Worm (Caenorhabditis elegans): ENCODE data around the gene rbx-1.

rbx-1 gene

DNA sequence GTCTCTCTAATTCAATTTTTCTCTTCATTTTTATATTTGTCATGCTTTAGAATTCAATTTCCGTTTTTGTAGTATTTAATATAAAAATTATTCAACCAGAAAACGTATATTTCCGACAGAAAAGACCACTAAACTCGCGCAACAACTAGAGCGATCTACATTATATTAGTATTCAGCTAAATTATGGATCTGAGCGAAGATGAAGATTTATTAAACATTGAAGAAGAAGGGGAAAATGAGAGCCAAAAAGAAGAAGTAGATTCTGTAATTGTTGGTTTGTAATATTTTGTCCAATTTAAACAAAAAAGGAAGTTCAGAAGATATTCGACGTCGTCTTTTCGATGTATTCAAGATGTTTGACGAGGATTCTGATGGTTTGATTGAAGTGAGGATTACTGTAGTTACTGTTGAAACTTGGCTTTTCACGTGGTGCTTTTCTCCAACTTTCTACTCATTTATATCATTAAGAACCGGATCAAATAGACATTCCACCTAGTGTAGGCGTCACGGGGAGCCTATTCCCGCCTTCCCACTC lies 43.7 kb upstream of the rbx-1 start, which contains the start of gene cal-7:
cal-7 (plus strand) TSS at position 184 of the 535 bp plus-strand sequence.
- TF ChIP-seq ceh-16 (tag; optimal IDR thresholded peaks at IDR 0.05) (no peak), lsy-2 (tag; optimal IDR thresholded peaks at IDR 0.05) (peak in 1 of 2 experiments; percentile 30), nhr-129 (tag; optimal IDR thresholded peaks at IDR 0.05) (no peak), sma-3 (GFP tag; optimal IDR thresholded peaks at IDR 0.05) (peak; percentile 24)

DNA sequence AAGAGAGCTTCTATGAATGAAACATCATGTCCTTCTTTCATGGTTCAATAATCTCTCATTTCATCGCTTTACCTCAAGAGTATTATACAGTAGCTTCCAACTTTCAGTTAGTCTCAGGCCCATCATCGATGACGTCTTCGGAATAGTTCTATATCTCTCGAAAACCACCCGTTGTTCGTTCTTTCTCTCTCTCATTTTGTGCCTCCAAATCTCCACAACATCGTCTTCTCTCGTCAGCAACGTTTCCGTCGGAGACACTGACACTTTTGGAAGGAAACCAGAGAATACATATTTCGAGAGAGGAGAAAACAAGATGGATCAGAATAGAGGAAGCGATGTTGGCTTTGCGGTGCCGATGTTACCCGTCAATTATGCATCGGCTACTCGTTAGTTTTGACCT lies 41.5 kb upstream of the rbx-1 start:
- TF ChIP-seq nhr-6 (tag; optimal IDR thresholded peaks at IDR 0.05) (peak; percentile 32), nhr-10 (tag; optimal IDR thresholded peaks at IDR 0.05) (no peak), nhr-21 (tag; optimal IDR thresholded peaks at IDR 0.05) (peak; percentile 51), nhr-129 (tag; optimal IDR thresholded peaks at IDR 0.05) (peak; percentile 25), sma-9 (GFP tag; optimal IDR thresholded peaks at IDR 0.05) (peak; percentile 12), sma-9 (tag; optimal IDR thresholded peaks at IDR 0.05) (no peak), mab-5 (tag; optimal IDR thresholded peaks at IDR 0.05) (no peak), crh-2 (tag; optimal IDR thresholded peaks at IDR 0.05) (peak; percentile 29), nhr-77 (tag; optimal IDR thresholded peaks at IDR 0.05) (no peak), nhr-25 (tag; optimal IDR thresholded peaks at IDR 0.05) (no peak), ama-1 (optimal IDR thresholded peaks at IDR 0.05) (peak; percentile 5), unc-55 (GFP tag; optimal IDR thresholded peaks at IDR 0.05) (peak; percentile 8), C34F6.9 (tag; optimal IDR thresholded peaks at IDR 0.05) (peak; percentile 23), sem-4 (tag; optimal IDR thresholded peaks at IDR 0.05) (peak; percentile 32)

DNA sequence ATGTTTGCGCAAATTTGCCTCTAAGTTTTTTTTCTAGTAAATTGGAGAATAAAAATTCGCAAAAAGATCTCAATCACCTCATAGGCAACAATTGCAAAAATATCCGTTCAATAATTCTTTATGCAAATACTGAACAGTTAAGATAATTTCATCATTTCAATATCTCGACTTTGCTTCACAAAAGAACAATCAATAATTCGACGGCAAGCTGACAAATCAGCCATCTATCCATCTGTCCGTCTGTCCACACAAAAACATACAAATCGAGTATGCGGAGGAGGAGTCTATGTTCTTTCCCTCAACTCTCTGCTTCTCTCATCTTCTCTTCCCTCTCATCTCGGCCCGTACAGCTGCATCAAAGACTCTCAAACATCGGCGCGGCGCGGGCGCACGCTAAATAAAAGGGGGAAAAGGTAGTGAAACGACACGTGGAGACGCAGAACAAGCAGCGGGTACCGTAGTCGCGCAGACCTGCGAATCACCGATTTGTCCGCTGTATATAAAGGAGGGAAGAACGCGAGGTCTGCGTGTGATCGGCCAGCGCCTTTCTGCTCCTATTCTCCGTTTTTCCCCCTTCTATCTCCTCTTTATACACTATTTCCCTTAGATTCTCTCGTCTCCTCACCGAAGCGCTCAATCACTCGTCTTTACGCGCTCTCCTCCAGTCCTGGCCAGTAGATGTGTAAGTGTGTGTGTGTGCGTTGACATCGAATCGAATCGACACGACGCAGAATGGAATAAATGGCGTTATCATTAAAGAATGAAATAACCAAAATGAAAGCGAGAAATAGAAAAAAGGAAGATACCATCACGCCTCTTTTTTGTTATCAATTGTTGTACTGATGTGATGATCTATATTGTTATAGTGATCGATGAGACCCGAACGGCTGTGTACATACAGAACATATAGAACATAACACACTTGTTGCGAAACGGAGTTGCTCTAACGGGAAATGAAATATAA lies 40.7 kb upstream of the rbx-1 start:
- TF ChIP-seq ceh-16 (tag; optimal IDR thresholded peaks at IDR 0.05) (peak; percentile 91), unc-62 (GFP tag; optimal IDR thresholded peaks at IDR 0.05) (no peak), lin-11 (tag; optimal IDR thresholded peaks at IDR 0.05) (peak; percentile 98), F13H6.1 (tag; optimal IDR thresholded peaks at IDR 0.05) (peak; percentile 98), nhr-6 (tag; optimal IDR thresholded peaks at IDR 0.05) (peak; percentile 77), alr-1 (tag; optimal IDR thresholded peaks at IDR 0.05) (no peak), crh-2 (tag; optimal IDR thresholded peaks at IDR 0.05) (peak; percentile 98), sma-3 (GFP tag; optimal IDR thresholded peaks at IDR 0.05) (peak; percentile 93), Y55F3AM.14 (GFP tag; optimal IDR thresholded peaks at IDR 0.05) (peak; percentile 90), C34F6.9 (tag; optimal IDR thresholded peaks at IDR 0.05) (peak; percentile 96), sem-4 (tag; optimal IDR thresholded peaks at IDR 0.05) (peak; percentile 61), nhr-23 (tag; optimal IDR thresholded peaks at IDR 0.05) (no peak), R02D3.7 (tag; optimal IDR thresholded peaks at IDR 0.05) (no peak), dmd-4 (tag; optimal IDR thresholded peaks at IDR 0.05) (no peak), gmeb-1 (tag; optimal IDR thresholded peaks at IDR 0.05) (peak; percentile 68), aly-2 (tag; optimal IDR thresholded peaks at IDR 0.05) (no peak), lsy-2 (tag; optimal IDR thresholded peaks at IDR 0.05) (peak; percentile 90 to 98), nhr-129 (tag; optimal IDR thresholded peaks at IDR 0.05) (peak; percentile 98), nhr-21 (tag; optimal IDR thresholded peaks at IDR 0.05) (peak; percentile 96), ztf-4 (tag; optimal IDR thresholded peaks at IDR 0.05) (peak; percentile 94), ama-1 (optimal IDR thresholded peaks at IDR 0.05) (peak; percentile 99), nhr-237 (tag; optimal IDR thresholded peaks at IDR 0.05) (no peak), lin-39 (tag; optimal IDR thresholded peaks at IDR 0.05) (peak; percentile 80), peb-1 (tag; optimal IDR thresholded peaks at IDR 0.05) (no peak), sma-9 (GFP tag; optimal IDR thresholded peaks at IDR 0.05) (peak; percentile 90), sma-9 (tag; optimal IDR thresholded peaks at IDR 0.05) (no peak), mbf-1 (tag; optimal IDR thresholded peaks at IDR 0.05) (no peak), blmp-1 (tag; optimal IDR thresholded peaks at IDR 0.05; ENCODE audit: insufficient read depth) (peak; percentile 76), nhr-25 (tag; optimal IDR thresholded peaks at IDR 0.05) (peak; percentile 93), lin-13 (GFP tag; optimal IDR thresholded peaks at IDR 0.05) (peak; percentile 88), ceh-82 (tag; optimal IDR thresholded peaks at IDR 0.05) (no peak), unc-39 (tag; optimal IDR thresholded peaks at IDR 0.05) (peak; percentile 69), mab-5 (tag; optimal IDR thresholded peaks at IDR 0.05) (peak; percentile 76), elt-1 (tag; optimal IDR thresholded peaks at IDR 0.05) (no peak), nhr-11 (tag; optimal IDR thresholded peaks at IDR 0.05) (peak; percentile 77), zag-1 (tag; optimal IDR thresholded peaks at IDR 0.05) (peak; percentile 93), mdl-1 (tag; optimal IDR thresholded peaks at IDR 0.05) (peak; percentile 90 to 98), ztf-11 (tag; optimal IDR thresholded peaks at IDR 0.05) (peak; percentile 39), nhr-10 (tag; optimal IDR thresholded peaks at IDR 0.05) (peak; percentile 23), snpc-4 (tag; optimal IDR thresholded peaks at IDR 0.05) (peak; percentile 79), elt-3 (tag; optimal IDR thresholded peaks at IDR 0.05) (no peak), fos-1 (tag; optimal IDR thresholded peaks at IDR 0.05) (peak; percentile 97), unc-55 (GFP tag; optimal IDR thresholded peaks at IDR 0.05) (peak; percentile 95), ZK546.5 (tag; optimal IDR thresholded peaks at IDR 0.05) (peak; percentile 61)
